Fruit fly (Drosophila melanogaster): ENCODE results near the gene CG10713.

CG10713 gene

dm6 chr3L:13425571-13425970 is 9.5 kb downstream of the CG10713 start, which contains the start of gene CG14106:
Gene CG14106 (minus strand): TSS chr3L:13425671.
- TF ChIP-seq CG15269 (tag; optimal IDR thresholded peaks at IDR 0.05) (no peak), insv (GFP tag; optimal IDR thresholded peaks at IDR 0.05) (no peak), CG4707 (GFP tag; optimal IDR thresholded peaks at IDR 0.05) (no peak), crol (GFP tag; IDR thresholded peaks at IDR 0.05) (no peak), Dref (GFP tag; IDR thresholded peaks at IDR 0.05) (no peak), CG30403 (GFP tag; optimal IDR thresholded peaks at IDR 0.05) (no peak), sima (GFP tag; optimal IDR thresholded peaks at IDR 0.05) (no peak), HLH4C (GFP tag; IDR thresholded peaks at IDR 0.05; ENCODE audit: partially characterized antibody) (no peak), tin (GFP tag; optimal IDR thresholded peaks at IDR 0.05) (no peak), CG12942 (GFP tag; optimal IDR thresholded peaks at IDR 0.05) (no peak), CG6854 (GFP tag; optimal IDR thresholded peaks at IDR 0.05) (no peak), ttk (GFP tag; IDR thresholded peaks at IDR 0.05) (no peak), fru (optimal IDR thresholded peaks at IDR 0.05) (no peak), CG10147 (GFP tag; optimal IDR thresholded peaks at IDR 0.05) (no peak)

- no peak for TF ChIP-seq CG32532 (GFP tag; IDR thresholded peaks at IDR 0.05)
- TF ChIP-seq CG31224 (GFP tag; IDR thresholded peaks at IDR 0.05) = no peak
- no peak for TF ChIP-seq CG2129 (GFP tag; IDR thresholded peaks at IDR 0.05; ENCODE audit: partially characterized antibody)
- no peak for TF ChIP-seq prd (optimal IDR thresholded peaks at IDR 0.05)
- TF ChIP-seq prd (GFP tag; IDR thresholded peaks at IDR 0.05) = no peak
- TF ChIP-seq Hsf (GFP tag; optimal IDR thresholded peaks at IDR 0.05) = no peak
- TF ChIP-seq CG6254 (GFP tag; optimal IDR thresholded peaks at IDR 0.05) = no peak
- TF ChIP-seq Trl (optimal IDR thresholded peaks at IDR 0.05) = no peak
- no peak for TF ChIP-seq Trl (GFP tag; optimal IDR thresholded peaks at IDR 0.05)
- no peak for TF ChIP-seq cg (GFP tag; optimal IDR thresholded peaks at IDR 0.05)
- TF ChIP-seq cwo (GFP tag; optimal IDR thresholded peaks at IDR 0.05) = no peak
- TF ChIP-seq Gsc (GFP tag; IDR thresholded peaks at IDR 0.05) = no peak
- no peak for TF ChIP-seq bcd (GFP tag; optimal IDR thresholded peaks at IDR 0.05)
These were observed 11.0 kb downstream of the CG10713 start, which contains the start of gene CG33263 for dm6 chr3L:13424068-13424467. Gene CG33263 (minus strand): TSS chr3L:13424168.

DNA sequence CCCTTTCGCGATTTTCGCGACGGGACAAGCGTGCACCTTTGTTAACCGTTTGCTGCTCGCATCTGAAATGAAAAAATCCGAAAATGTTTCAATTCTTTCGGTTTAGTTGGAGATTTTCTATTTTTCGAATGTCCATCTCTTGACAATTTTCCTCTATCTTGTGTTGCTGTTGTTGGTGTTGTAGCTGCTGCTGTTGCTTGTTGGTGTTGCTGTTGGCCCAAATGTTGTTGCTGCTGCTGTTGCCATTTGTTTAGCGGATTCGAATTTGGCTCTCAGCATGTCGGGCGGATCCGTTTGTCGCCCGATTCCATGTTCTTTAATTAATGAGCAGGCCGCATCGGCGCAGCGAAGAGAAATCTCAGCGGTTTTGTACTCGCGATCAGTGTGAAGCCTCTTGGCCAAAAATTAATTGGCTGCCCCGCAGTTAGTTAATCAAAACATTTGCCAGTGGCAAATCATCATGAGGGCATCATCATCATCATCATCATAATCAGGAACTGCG is 12.7 kb downstream of the CG10713 start, which contains the start of gene CG32121:
CG32121 (minus strand) TSS at position 51 of the 502 bp plus-strand sequence.
- TF ChIP-seq pum (GFP tag; optimal IDR thresholded peaks at IDR 0.05) (no peak), CG6791 (GFP tag; IDR thresholded peaks at IDR 0.05; ENCODE audit: partially characterized antibody) (0 out of 3 replicates have a peak, but pooled peaks have one; percentile 23), Ets65A (GFP tag) (peak; percentile 95)

DNA sequence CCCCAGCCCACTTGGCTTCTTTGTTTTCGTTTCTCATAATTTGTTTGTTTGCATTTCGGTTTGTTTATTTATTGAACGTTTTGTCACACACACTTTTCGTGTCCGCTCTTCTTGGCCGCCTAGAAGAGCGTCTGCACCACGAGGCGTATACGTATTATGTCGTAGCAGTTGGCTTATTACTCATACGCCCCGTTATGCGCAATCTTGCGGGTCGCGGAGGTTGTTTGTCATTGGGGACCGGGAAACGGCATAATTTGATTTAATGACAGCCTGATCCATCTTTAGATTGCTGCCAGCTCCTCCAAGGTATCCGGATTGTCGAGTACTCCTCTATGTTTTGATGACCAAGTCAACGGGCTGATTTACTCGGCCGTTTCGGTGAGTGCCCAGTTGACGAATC is 14.8 kb downstream of the CG10713 start:
- peak; percentile 67 for TF ChIP-seq CG12769 (tag; optimal IDR thresholded peaks at IDR 0.05)
- no peak for TF ChIP-seq z (GFP tag; IDR thresholded peaks at IDR 0.05)
- TF ChIP-seq pho (GFP tag; optimal IDR thresholded peaks at IDR 0.05) = no peak
- no peak for TF ChIP-seq CG13624 (GFP tag; optimal IDR thresholded peaks at IDR 0.05)
- TF ChIP-seq dan (GFP tag; IDR thresholded peaks at IDR 0.05) = no peak
- peak; percentile 87 for TF ChIP-seq CG7372 (GFP tag; IDR thresholded peaks at IDR 0.05)
- no peak for TF ChIP-seq CG17385 (GFP tag; optimal IDR thresholded peaks at IDR 0.05)
- TF ChIP-seq CG1647 (GFP tag; optimal IDR thresholded peaks at IDR 0.05) = no peak
- TF ChIP-seq gem (tag; optimal IDR thresholded peaks at IDR 0.05) = no peak
- no peak for TF ChIP-seq onecut (GFP tag; IDR thresholded peaks at IDR 0.05)
- no peak for TF ChIP-seq Rfx (GFP tag; IDR thresholded peaks at IDR 0.05)
- no peak for TF ChIP-seq Asciz (GFP tag; optimal IDR thresholded peaks at IDR 0.05)
- TF ChIP-seq HLH4C (GFP tag; IDR thresholded peaks at IDR 0.05; ENCODE audit: partially characterized antibody) = no peak
- no peak for TF ChIP-seq Lhr (GFP tag; optimal IDR thresholded peaks at IDR 0.05)
